Worm (Caenorhabditis elegans): Measurements from ENCODE around the gene C25E10.10.

The C25E10.10 gene

ce11 chrV:9073322-9074038 is 17.3 kb upstream of the C25E10.10 start, which contains the start of gene oac-50:
Gene oac-50, minus strand, starts transcription at chrV:9073540.
- TF ChIP-seq ceh-45 (GFP tag; IDR thresholded peaks at IDR 0.05) (no peak), ahr-1 (tag; optimal IDR thresholded peaks at IDR 0.05) (no peak), dve-1 (tag; optimal IDR thresholded peaks at IDR 0.05) (no peak), K02D7.2 (tag; optimal IDR thresholded peaks at IDR 0.05) (no peak), nfya-1 (tag; optimal IDR thresholded peaks at IDR 0.05) (no peak), hlh-13 (GFP tag; optimal IDR thresholded peaks at IDR 0.05) (no peak)

ce11 chrV:9069680-9070079 is 13.5 kb upstream of the C25E10.10 start, which contains the start of gene T27E4.5:
Gene T27E4.5, minus strand, starts transcription at chrV:9069780.
- no peak for TF ChIP-seq lim-6 (tag; optimal IDR thresholded peaks at IDR 0.05)
- TF ChIP-seq pha-2 (tag; optimal IDR thresholded peaks at IDR 0.05), result no peak
- TF ChIP-seq ztf-16 (tag; optimal IDR thresholded peaks at IDR 0.05), result no peak
- TF ChIP-seq ceh-31 (tag; optimal IDR thresholded peaks at IDR 0.05), result no peak
- no peak for TF ChIP-seq ceh-30 (tag; optimal IDR thresholded peaks at IDR 0.05)
- no peak for TF ChIP-seq nhr-232 (tag; optimal IDR thresholded peaks at IDR 0.05)
- TF ChIP-seq ama-1 (optimal IDR thresholded peaks at IDR 0.05), result no peak
- TF ChIP-seq ceh-2 (tag; optimal IDR thresholded peaks at IDR 0.05), result no peak
- TF ChIP-seq unc-42 (tag; optimal IDR thresholded peaks at IDR 0.05), result no peak
- TF ChIP-seq elt-2 (tag; optimal IDR thresholded peaks at IDR 0.05), result no peak
- TF ChIP-seq pha-4 (tag; optimal IDR thresholded peaks at IDR 0.05), result no peak
- TF ChIP-seq ahr-1 (tag; optimal IDR thresholded peaks at IDR 0.05), result no peak
- no peak for TF ChIP-seq zip-5 (tag; optimal IDR thresholded peaks at IDR 0.05)
- no peak for TF ChIP-seq hlh-8 (tag; optimal IDR thresholded peaks at IDR 0.05)
- TF ChIP-seq ref-2 (tag; optimal IDR thresholded peaks at IDR 0.05), result no peak
- no peak for TF ChIP-seq odd-2 (tag; optimal IDR thresholded peaks at IDR 0.05)
- TF ChIP-seq ceh-18 (tag; optimal IDR thresholded peaks at IDR 0.05), result no peak
- no peak for TF ChIP-seq hlh-13 (GFP tag; optimal IDR thresholded peaks at IDR 0.05)

- TF ChIP-seq ama-1 (optimal IDR thresholded peaks at IDR 0.05), result no peak
- no peak for TF ChIP-seq ceh-9 (tag; optimal IDR thresholded peaks at IDR 0.05)
Observed at ce11 chrV:9067678-9068077, 11.5 kb upstream of the C25E10.10 start, which contains the start of gene fip-2. Gene fip-2, plus strand, starts transcription at chrV:9067978.

- TF ChIP-seq hlh-8 (tag; optimal IDR thresholded peaks at IDR 0.05), result no peak
- TF ChIP-seq pax-1 (tag; optimal IDR thresholded peaks at IDR 0.05), result no peak
- TF ChIP-seq C38D4.7 (GFP tag; optimal IDR thresholded peaks at IDR 0.05), result no peak
- no peak for TF ChIP-seq sdc-2 (tag; optimal IDR thresholded peaks at IDR 0.05)
- TF ChIP-seq ceh-22 (tag; optimal IDR thresholded peaks at IDR 0.05), result no peak
- no peak for TF ChIP-seq K09A11.1 (tag; optimal IDR thresholded peaks at IDR 0.05; ENCODE audit: insufficient read depth)
- TF ChIP-seq unc-3 (GFP tag; conservative IDR thresholded peaks at IDR 0.05), result no peak
- TF ChIP-seq unc-3 (tag; optimal IDR thresholded peaks at IDR 0.05), result no peak
- TF ChIP-seq eyg-1 (tag; optimal IDR thresholded peaks at IDR 0.05), result no peak
- no peak for TF ChIP-seq nhr-11 (tag; optimal IDR thresholded peaks at IDR 0.05)
- TF ChIP-seq ztf-16 (tag; optimal IDR thresholded peaks at IDR 0.05), result no peak
- TF ChIP-seq madf-2 (tag; optimal IDR thresholded peaks at IDR 0.05), result no peak
- TF ChIP-seq tbx-7 (tag; optimal IDR thresholded peaks at IDR 0.05), result no peak
- no peak for TF ChIP-seq ahr-1 (tag; optimal IDR thresholded peaks at IDR 0.05)
- TF ChIP-seq npax-4 (tag; optimal IDR thresholded peaks at IDR 0.05), result no peak
- no peak for TF ChIP-seq ceh-18 (tag; optimal IDR thresholded peaks at IDR 0.05)
- no peak for TF ChIP-seq hlh-30 (tag; optimal IDR thresholded peaks at IDR 0.05; ENCODE audit: insufficient read depth)
Observed at ce11 chrV:9065915-9066314, 9.8 kb upstream of the C25E10.10 start.
